Fruit fly (Drosophila melanogaster) whole organism, pupa: Measurements from ENCODE around the gene Nepl8.

Experiments used
- CG32121 ChIP-seq: fragments of 200-800 bp; sonication (Bioruptor generic); IDR thresholded peaks from 2 replicates; pipeline ENCODE4 v1.3.6; 2022; ENCODE audit warnings: missing biosample characterization, missing genetic modification characterization
- EcR ChIP-seq: fragments of 200-800 bp; sonication (Bioruptor generic); optimal IDR thresholded peaks from 3 replicates; lab custom pipeline; 2019; ENCODE audit warnings: missing biosample characterization, missing genetic modification characterization, mild to moderate bottlenecking, moderate library complexity, missing genetic modification reagents

dm6 chr2L:16501366-16501765 is 13.4 kb downstream of the Nepl8 start:
- peak; percentile 54 for TF ChIP-seq CG32121 (GFP tag; lab: Robert Waterston, UW)
- no peak for TF ChIP-seq EcR (GFP tag; lab: Kevin White, UChicago)
